Fruit fly (Drosophila melanogaster) whole organism, wandering third instar larva: ENCODE data around the gene Ser.
A peak's percentile ranks its signal among the peaks of the same experiment; 100 is the strongest.

Experiments used
- Abd-B ChIP-seq: fragments of >200 bp; optimal IDR thresholded peaks from 2 replicates; lab custom pipeline; 2017; ENCODE audit warnings: missing biosample characterization, missing genetic modification characterization
- CG32264 ChIP-seq: fragments of 200-800 bp; sonication (Bioruptor generic); optimal IDR thresholded peaks from 2 replicates; lab custom pipeline; 2016; ENCODE audit warnings: missing biosample characterization, missing genetic modification characterization
- CG9705 ChIP-seq: fragments of 200-800 bp; sonication (Bioruptor generic); optimal IDR thresholded peaks from 2 replicates; lab custom pipeline; 2018; ENCODE audit warnings: missing biosample characterization, mild to moderate bottlenecking, missing genetic modification characterization
- CrebA ChIP-seq: fragments of 200-800 bp; sonication (Bioruptor generic); optimal IDR thresholded peaks from 2 replicates; lab custom pipeline; 2016; ENCODE audit warnings: missing biosample characterization, mild to moderate bottlenecking, missing genetic modification characterization, borderline replicate concordance
- Dfd ChIP-seq: fragments of >200 bp; optimal IDR thresholded peaks from 2 replicates; lab custom pipeline; 2017; ENCODE audit warnings: missing biosample characterization, missing genetic modification characterization
- Dif ChIP-seq: fragments of 200-275, 200-300 bp; sonication (Bioruptor generic); optimal IDR thresholded peaks from 2 replicates; lab custom pipeline; 2018; ENCODE audit warnings: missing biosample characterization, missing genetic modification characterization; ENCODE audit not compliant: partially characterized antibody
- GATAd ChIP-seq: sonication (Bioruptor generic); optimal IDR thresholded peaks from 2 replicates; lab custom pipeline; 2016; ENCODE audit warnings: missing biosample characterization, missing genetic modification characterization
- HLH106 ChIP-seq: fragments of 200-800 bp; optimal IDR thresholded peaks from 3 replicates; lab custom pipeline; 2019; ENCODE audit warnings: missing biosample characterization, mild to moderate bottlenecking, missing genetic modification characterization, moderate library complexity
- Hnf4 ChIP-seq: fragments of 200-800 bp; sonication (Bioruptor generic); optimal IDR thresholded peaks from 2 replicates; lab custom pipeline; 2016; ENCODE audit warnings: missing biosample characterization, mild to moderate bottlenecking, missing genetic modification characterization
- Hr78 ChIP-seq: fragments of >200 bp; optimal IDR thresholded peaks from 2 replicates; lab custom pipeline; 2017; ENCODE audit warnings: missing biosample characterization, missing genetic modification characterization
- Hr83 ChIP-seq: fragments of 200-300 bp; sonication (Bioruptor generic); optimal IDR thresholded peaks from 2 replicates; lab custom pipeline; 2016; ENCODE audit warnings: missing biosample characterization, mild to moderate bottlenecking, missing genetic modification characterization, moderate library complexity; ENCODE audit not compliant: poor library complexity, severe bottlenecking
- Mio ChIP-seq: sonication (Bioruptor generic); optimal IDR thresholded peaks from 2 replicates; lab custom pipeline; 2016; ENCODE audit warnings: missing biosample characterization, missing genetic modification characterization
- Myc ChIP-seq: fragments of >200 bp; optimal IDR thresholded peaks from 2 replicates; lab custom pipeline; 2017
- OdsH ChIP-seq: fragments of 200-800 bp; sonication (Bioruptor generic); optimal IDR thresholded peaks from 2 replicates; lab custom pipeline; 2016; ENCODE audit warnings: missing biosample characterization, mild to moderate bottlenecking, missing genetic modification characterization
- Rel ChIP-seq, 2 experiments: fragments of 200-800 bp; sonication (Bioruptor generic) in 1 of 2; optimal IDR thresholded peaks; 2 replicates in 1 of 2; 3 replicates in 1 of 2; lab custom pipeline; 2016 to 2019; ENCODE audit warnings: mild to moderate bottlenecking in 2 of 2, missing biosample characterization in 2 of 2, missing genetic modification characterization in 2 of 2, moderate library complexity in 1 of 2
- Sp1 ChIP-seq: fragments of 200-800 bp; sonication (Bioruptor generic); optimal IDR thresholded peaks from 3 replicates; lab custom pipeline; 2019; ENCODE audit warnings: missing biosample characterization, mild to moderate bottlenecking, missing genetic modification characterization, moderate library complexity
- Vsx2 ChIP-seq: fragments of 200-300, 225-300 bp; sonication (Bioruptor generic); optimal IDR thresholded peaks from 2 replicates; lab custom pipeline; 2018; ENCODE audit warnings: missing biosample characterization, missing genetic modification characterization; ENCODE audit not compliant: partially characterized antibody
- dl ChIP-seq, 2 experiments: fragments of 175-275, 200-275 bp in 1 of 2; fragments of 200-275 bp in 1 of 2; sonication (Bioruptor generic); optimal IDR thresholded peaks; lab custom pipeline; 2018; ENCODE audit warnings: mild to moderate bottlenecking in 2 of 2, missing biosample characterization in 2 of 2, missing genetic modification characterization in 2 of 2, moderate library complexity in 2 of 2; ENCODE audit not compliant: partially characterized antibody in 2 of 2, insufficient read depth in 1 of 2
- dmrt93B ChIP-seq: fragments of 200-800 bp; sonication (Bioruptor generic); optimal IDR thresholded peaks from 2 replicates; lab custom pipeline; 2018; ENCODE audit warnings: missing biosample characterization, mild to moderate bottlenecking, missing genetic modification characterization
- dsf ChIP-seq: sonication (Bioruptor generic); optimal IDR thresholded peaks from 2 replicates; lab custom pipeline; 2016; ENCODE audit warnings: missing biosample characterization, missing genetic modification characterization, borderline replicate concordance
- ey ChIP-seq: fragments of 200-800 bp; sonication (Bioruptor generic); optimal IDR thresholded peaks from 2 replicates; lab custom pipeline; 2016; ENCODE audit warnings: missing biosample characterization, missing genetic modification characterization
- foxo ChIP-seq, 2 experiments: fragments of 200-800 bp; sonication (Bioruptor generic); optimal IDR thresholded peaks; 2 replicates in 1 of 2; 3 replicates in 1 of 2; lab custom pipeline; 2016 to 2017; ENCODE audit warnings: missing biosample characterization in 2 of 2, missing genetic modification characterization in 2 of 2
- fru ChIP-seq: fragments of 200-800 bp; sonication (Bioruptor generic); optimal IDR thresholded peaks from 3 replicates; lab custom pipeline; 2016; ENCODE audit warnings: missing biosample characterization, mild to moderate bottlenecking, missing genetic modification characterization
- h ChIP-seq: fragments of 200-800 bp; sonication (Bioruptor generic); optimal IDR thresholded peaks from 3 replicates; lab custom pipeline; 2016; ENCODE audit warnings: missing biosample characterization, mild to moderate bottlenecking, missing genetic modification characterization
- jim ChIP-seq: fragments of 175-275, 200-325 bp; sonication (Bioruptor generic); optimal IDR thresholded peaks from 2 replicates; lab custom pipeline; 2016; ENCODE audit warnings: missing biosample characterization, mild to moderate bottlenecking, missing genetic modification characterization
- lola ChIP-seq: fragments of >200 bp; optimal IDR thresholded peaks from 2 replicates; lab custom pipeline; 2017; ENCODE audit warnings: missing biosample characterization, missing genetic modification characterization
- pan ChIP-seq: fragments of >200 bp; optimal IDR thresholded peaks from 2 replicates; lab custom pipeline; 2017
- rgr ChIP-seq: fragments of 200-800 bp; sonication (Bioruptor generic); optimal IDR thresholded peaks from 3 replicates; lab custom pipeline; 2016; ENCODE audit warnings: missing biosample characterization, mild to moderate bottlenecking, missing genetic modification characterization
- sage ChIP-seq: fragments of 200-800 bp; sonication (Bioruptor generic); optimal IDR thresholded peaks from 2 replicates; lab custom pipeline; 2016; ENCODE audit warnings: missing biosample characterization, mild to moderate bottlenecking, missing genetic modification characterization
- tai ChIP-seq: sonication (Bioruptor generic); optimal IDR thresholded peaks from 2 replicates; lab custom pipeline; 2016; ENCODE audit warnings: missing biosample characterization, missing genetic modification characterization
- woc ChIP-seq: sonication (Bioruptor generic); optimal IDR thresholded peaks from 2 replicates; lab custom pipeline; 2016; ENCODE audit warnings: missing biosample characterization, mild to moderate bottlenecking, missing genetic modification characterization

The Ser gene

DNA sequence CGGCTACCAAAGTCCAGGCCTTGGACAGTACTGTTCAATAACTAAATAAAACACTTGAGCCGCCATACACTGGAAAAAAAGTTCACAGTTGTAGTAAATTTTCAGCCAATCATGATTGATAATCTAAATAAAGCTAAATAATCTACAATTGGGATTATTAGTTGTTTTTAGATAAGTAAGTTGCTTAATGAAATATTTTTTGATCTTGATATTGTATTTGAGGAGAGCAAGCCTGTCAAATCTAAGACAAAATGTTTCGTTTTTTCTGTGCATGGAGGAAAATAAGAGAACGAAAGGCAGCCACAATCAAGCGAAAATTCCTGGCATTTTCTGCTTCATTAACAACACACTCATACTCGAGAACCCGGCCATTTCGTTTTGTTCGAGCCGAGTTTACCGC, 22.9 kb downstream of the Ser start (continued):
- TF ChIP-seq woc (GFP tag; lab: Kevin White, UChicago) (peak; percentile 72), Abd-B (no peak), Sp1 (peak; percentile 72), Dif (GFP tag; lab: Kevin White, UChicago) (no peak), jim (no peak), lola (GFP tag; lab: Kevin White, UChicago) (no peak), foxo (GFP tag; optimal IDR thresholded peaks at IDR 0.05; lab: Kevin White, UChicago) (peak in 1 of 2 experiments; percentile 80), pan (lab: Kevin White, UChicago) (no peak), h (GFP tag; lab: Kevin White, UChicago) (peak; percentile 66), Vsx2 (GFP tag; lab: Kevin White, UChicago) (no peak), CG32264 (GFP tag; lab: Kevin White, UChicago) (peak; percentile 57), dl (GFP tag; optimal IDR thresholded peaks at IDR 0.05; lab: Kevin White, UChicago; ENCODE audit: insufficient read depth in 1 of 2, partially characterized antibody in 2 of 2) (no peak), Hr83 (GFP tag; lab: Kevin White, UChicago) (no peak)

DNA sequence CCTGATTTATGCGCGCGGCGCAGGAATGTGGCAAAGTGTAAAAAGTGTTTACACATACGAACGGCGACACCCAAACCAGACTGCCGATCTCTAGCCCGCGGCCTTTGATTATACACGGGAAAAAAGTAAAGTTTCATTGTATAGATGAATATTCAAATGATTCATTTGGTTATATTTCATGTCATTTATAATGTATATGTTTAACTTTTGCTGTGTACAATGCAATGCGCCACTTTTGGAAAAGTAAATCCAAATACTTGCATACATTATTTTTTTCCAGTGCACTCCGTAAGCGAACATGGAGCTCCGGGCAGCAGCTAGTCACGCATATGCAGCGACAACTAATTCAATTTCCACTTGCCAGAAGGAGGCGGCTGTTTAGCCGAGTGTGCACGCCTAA, 26.7 kb downstream of the Ser start:
- TF ChIP-seq Hr78 (GFP tag; lab: Kevin White, UChicago) (no peak), dsf (GFP tag; lab: Kevin White, UChicago) (no peak), jim (no peak), Vsx2 (GFP tag; lab: Kevin White, UChicago) (no peak), CG32264 (GFP tag; lab: Kevin White, UChicago) (no peak), rgr (GFP tag; lab: Kevin White, UChicago) (no peak), Sp1 (no peak), Abd-B (no peak), Dif (GFP tag; lab: Kevin White, UChicago) (no peak), Hr83 (GFP tag; lab: Kevin White, UChicago) (no peak), lola (GFP tag; lab: Kevin White, UChicago) (no peak), ey (GFP tag; lab: Kevin White, UChicago) (no peak), HLH106 (tag; lab: Kevin White, UChicago) (no peak), dl (GFP tag; optimal IDR thresholded peaks at IDR 0.05; lab: Kevin White, UChicago; ENCODE audit: insufficient read depth in 1 of 2, partially characterized antibody in 2 of 2) (no peak), OdsH (GFP tag; lab: Kevin White, UChicago) (no peak), GATAd (GFP tag; lab: Kevin White, UChicago) (no peak)

DNA sequence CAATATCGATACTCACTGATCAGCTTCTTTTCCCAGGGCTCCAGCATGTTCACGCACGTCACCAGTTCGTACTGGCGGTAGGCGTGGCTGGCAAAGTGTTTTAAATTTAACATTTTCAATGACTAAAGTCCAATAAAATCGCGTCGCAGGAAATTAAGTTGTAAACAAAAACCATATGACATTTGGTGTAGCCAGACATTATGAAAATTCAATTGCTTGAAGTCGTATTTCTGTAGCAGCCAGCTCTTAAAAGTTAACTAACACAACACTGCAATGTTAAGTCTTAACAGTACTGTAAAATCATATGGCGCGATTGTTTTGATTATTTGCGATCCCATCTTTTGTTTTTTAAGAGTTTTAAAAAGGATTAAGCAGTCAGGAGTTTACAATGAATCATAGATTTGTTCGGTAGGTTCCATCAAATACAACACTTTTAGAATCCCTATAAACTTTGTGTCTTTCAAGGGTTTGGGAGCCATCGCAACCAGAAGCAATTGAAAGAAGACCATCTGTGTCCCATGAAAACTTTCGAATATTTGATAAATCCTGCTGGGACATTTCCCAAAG, 28.6 kb downstream of the Ser start, which contains the start of the genes CG34293 and spn-D:
Gene CG34293, minus strand, starts transcription at position 160 of the 567 bp plus-strand sequence.
Gene spn-D, plus strand, starts transcription at position 301 of the 567 bp plus-strand sequence.
- TF ChIP-seq GATAd (GFP tag; lab: Kevin White, UChicago) (no peak), Hnf4 (no peak), Dif (GFP tag; lab: Kevin White, UChicago) (peak; percentile 2), Rel (GFP tag; optimal IDR thresholded peaks at IDR 0.05; lab: Kevin White, UChicago) (no peak), Rel (tag; optimal IDR thresholded peaks at IDR 0.05; lab: Kevin White, UChicago) (no peak), tai (GFP tag; lab: Kevin White, UChicago) (no peak)

DNA sequence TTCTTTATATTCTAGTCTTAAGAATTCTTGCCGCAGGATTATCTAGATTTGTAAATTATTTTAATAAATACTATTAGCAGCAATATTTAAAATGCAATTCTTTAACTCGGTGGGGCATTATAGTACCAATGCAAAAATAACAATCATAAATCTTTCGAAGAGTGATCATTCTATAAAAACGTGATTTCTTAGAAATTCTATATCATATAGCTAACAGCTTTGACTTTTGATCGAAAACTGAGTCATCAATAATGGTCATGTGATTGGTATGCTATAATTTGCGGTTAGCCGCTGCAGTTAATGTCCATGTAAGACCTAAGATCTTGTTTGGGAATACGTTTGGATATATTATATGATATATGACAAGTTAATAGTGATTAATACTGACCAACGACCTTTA, 31.2 kb downstream of the Ser start, which contains the start of gene ppk31:
Gene ppk31, plus strand, starts transcription at position 301 of the 400 bp plus-strand sequence.
- TF ChIP-seq Myc (lab: Kevin White, UChicago): no peak
- no peak for TF ChIP-seq dmrt93B (GFP tag; lab: Kevin White, UChicago)
- TF ChIP-seq CG9705 (GFP tag; lab: Kevin White, UChicago): no peak
- TF ChIP-seq dsf (GFP tag; lab: Kevin White, UChicago): no peak
- TF ChIP-seq lola (GFP tag; lab: Kevin White, UChicago): no peak
- TF ChIP-seq ey (GFP tag; lab: Kevin White, UChicago): no peak
- TF ChIP-seq Hr78 (GFP tag; lab: Kevin White, UChicago): no peak

DNA sequence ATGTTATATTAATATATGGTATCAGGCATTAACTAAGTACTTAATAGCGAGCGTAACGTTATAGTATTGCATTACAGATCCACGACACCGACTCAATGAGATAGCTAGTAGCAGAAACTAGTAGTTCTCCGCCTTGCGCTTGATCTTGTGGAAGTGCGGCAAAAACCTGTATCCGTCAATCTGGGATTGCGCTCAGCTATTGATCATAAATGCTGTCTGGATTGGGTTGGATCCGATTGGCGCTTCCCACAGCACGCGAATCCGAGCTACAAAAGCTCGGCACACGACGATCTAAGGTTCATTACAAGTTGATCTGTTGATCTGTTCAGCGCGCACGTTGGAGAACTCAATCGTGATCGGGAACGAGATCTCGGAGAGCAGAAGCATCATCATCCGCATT, 33.2 kb downstream of the Ser start, which contains the start of gene CG5909:
Gene CG5909, plus strand, starts transcription at position 301 of the 400 bp plus-strand sequence.
- no peak for TF ChIP-seq Hnf4

DNA sequence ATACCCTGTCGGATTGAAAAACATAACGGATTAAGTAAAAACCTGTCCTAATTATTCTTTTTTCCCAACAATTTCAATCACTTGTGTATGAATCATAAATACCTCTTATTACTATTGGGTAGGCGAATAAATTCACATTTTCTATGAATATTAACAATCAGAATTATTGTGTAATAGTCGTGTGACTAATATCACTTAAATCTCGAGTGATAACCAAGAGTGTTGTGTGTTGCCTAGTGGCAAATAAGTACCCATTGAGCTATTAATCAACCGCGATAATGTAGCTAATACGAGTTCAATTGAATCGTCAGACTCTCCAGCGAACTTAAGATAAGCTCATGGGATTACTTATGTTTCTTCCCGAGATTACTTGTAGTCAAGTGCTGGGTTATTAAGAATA, 34.2 kb downstream of the Ser start:
- TF ChIP-seq CrebA (GFP tag; lab: Kevin White, UChicago): no peak
- no peak for TF ChIP-seq jim
- TF ChIP-seq foxo (GFP tag; optimal IDR thresholded peaks at IDR 0.05; lab: Kevin White, UChicago): no peak
- no peak for TF ChIP-seq sage (GFP tag; lab: Kevin White, UChicago)
- TF ChIP-seq Hr83 (GFP tag; lab: Kevin White, UChicago): no peak
- no peak for TF ChIP-seq Dfd (GFP tag; lab: Kevin White, UChicago)
- TF ChIP-seq Myc (lab: Kevin White, UChicago): no peak
- no peak for TF ChIP-seq Rel (GFP tag; optimal IDR thresholded peaks at IDR 0.05; lab: Kevin White, UChicago)
- no peak for TF ChIP-seq Rel (tag; optimal IDR thresholded peaks at IDR 0.05; lab: Kevin White, UChicago)
- TF ChIP-seq Sp1: no peak
- TF ChIP-seq HLH106 (tag; lab: Kevin White, UChicago): no peak
- TF ChIP-seq OdsH (GFP tag; lab: Kevin White, UChicago): no peak
- no peak for TF ChIP-seq tai (GFP tag; lab: Kevin White, UChicago)
- TF ChIP-seq fru (GFP tag; lab: Kevin White, UChicago): no peak
- TF ChIP-seq Mio (GFP tag; lab: Kevin White, UChicago): no peak
- TF ChIP-seq, all 38 proteins: peak for 0
